Worm (Caenorhabditis elegans) whole organism, early embryonic: ENCODE results near the gene srj-33.

Experiments
- F13C5.2 ChIP-seq: sonication (generic microtip); optimal IDR thresholded peaks from 2 replicates; lab custom pipeline; 2017; ENCODE audit warnings: mild to moderate bottlenecking, missing genetic modification characterization, inconsistent platforms, missing compliant biosample characterization
- aly-1 ChIP-seq: sonication (generic microtip); optimal IDR thresholded peaks from 2 replicates; lab custom pipeline; 2016; ENCODE audit warnings: missing genetic modification characterization, missing compliant biosample characterization
- ama-1 ChIP-seq: fragments of 150-350 bp; optimal IDR thresholded peaks from 2 replicates; lab custom pipeline; 2014
- ceh-13 ChIP-seq: fragments of 200-800 bp; sonication (Bioruptor generic); optimal IDR thresholded peaks from 2 replicates; lab custom pipeline; 2018; ENCODE audit warnings: mild to moderate bottlenecking, missing genetic modification characterization, missing compliant biosample characterization
- ceh-36 ChIP-seq: sonication (generic microtip); optimal IDR thresholded peaks from 2 replicates; lab custom pipeline; 2016; ENCODE audit warnings: missing genetic modification characterization, inconsistent platforms, missing compliant biosample characterization
- flt-1 ChIP-seq: fragments of 200-800 bp; sonication (Bioruptor generic); IDR thresholded peaks from 2 replicates; pipeline ENCODE4 v1.3.6; 2022; ENCODE audit warnings: missing genetic modification characterization, missing compliant biosample characterization
- hmbx-1 ChIP-seq: sonication (generic microtip); optimal IDR thresholded peaks from 2 replicates; lab custom pipeline; 2016; ENCODE audit warnings: mild to moderate bottlenecking, missing genetic modification characterization, missing compliant biosample characterization
- hmg-4 ChIP-seq: fragments of 200-800 bp; sonication (Bioruptor generic); optimal IDR thresholded peaks from 2 replicates; lab custom pipeline; 2018; ENCODE audit warnings: mild to moderate bottlenecking, missing genetic modification characterization, missing compliant biosample characterization
- scrt-1 ChIP-seq: fragments of 200-800 bp; sonication (Bioruptor generic); IDR thresholded peaks from 2 replicates; pipeline ENCODE4 v1.3.6; 2022; ENCODE audit warnings: missing genetic modification characterization, missing compliant biosample characterization
- tra-4 ChIP-seq: sonication (generic microtip); optimal IDR thresholded peaks from 2 replicates; lab custom pipeline; 2017; ENCODE audit warnings: missing genetic modification characterization, missing compliant biosample characterization

- no peak for TF ChIP-seq hmg-4
- TF ChIP-seq ama-1 = no peak
- no peak for TF ChIP-seq flt-1 (GFP tag; lab: Robert Waterston, UW)
- TF ChIP-seq tra-4 (tag; lab: Kevin White, UChicago) = no peak
- TF ChIP-seq ceh-36 (tag; lab: Kevin White, UChicago) = no peak
- no peak for TF ChIP-seq hmbx-1
- no peak for TF ChIP-seq ceh-13 (GFP tag; lab: Kevin White, UChicago)
- TF ChIP-seq F13C5.2 = no peak
- TF ChIP-seq aly-1 (tag; lab: Kevin White, UChicago) = no peak
- no peak for TF ChIP-seq scrt-1
Measured at ce11 chrV:9937435-9937834, at the start of gene srj-33.
